Worm (Caenorhabditis elegans) whole organism, midembryonic: ENCODE measurements around the gene gmeb-2.

Source experiments
- cog-1 ChIP-seq: sonication (generic microtip); optimal IDR thresholded peaks from 2 replicates; lab custom pipeline; 2016; ENCODE audit warnings: missing genetic modification characterization, missing compliant biosample characterization
- flt-1 ChIP-seq: fragments of 200-800 bp; sonication (Bioruptor generic); IDR thresholded peaks from 2 replicates; pipeline ENCODE4 v1.3.6; 2022; ENCODE audit warnings: missing genetic modification characterization, missing compliant biosample characterization
- klf-2 ChIP-seq: fragments of 200-800 bp; sonication (Bioruptor generic); conservative IDR thresholded peaks from 2 replicates; pipeline ENCODE4 v1.3.6; 2022; ENCODE audit warnings: missing genetic modification reagents, missing genetic modification characterization, missing compliant biosample characterization
- med-1 ChIP-seq: sonication (generic microtip); optimal IDR thresholded peaks from 2 replicates; lab custom pipeline; 2017; ENCODE audit warnings: missing genetic modification characterization, mild to moderate bottlenecking, missing compliant biosample characterization, antibody characterized with exemption, missing genetic modification reagents; ENCODE audit not compliant: insufficient read depth
- ref-1 ChIP-seq: fragments of 200-800 bp; sonication (Bioruptor generic); conservative IDR thresholded peaks from 2 replicates; pipeline ENCODE4 v1.3.6; 2022; ENCODE audit warnings: missing genetic modification reagents, missing genetic modification characterization, missing compliant biosample characterization
- ztf-23 ChIP-seq: fragments of 200-800 bp; sonication (Bioruptor generic); IDR thresholded peaks from 2 replicates; pipeline ENCODE4 v1.3.6; 2022; ENCODE audit warnings: missing genetic modification reagents, missing genetic modification characterization, missing compliant biosample characterization
- ztf-29 ChIP-seq: fragments of 200-800 bp; sonication (Bioruptor generic); IDR thresholded peaks from 2 replicates; pipeline ENCODE4 v1.3.6; 2022; ENCODE audit warnings: missing genetic modification reagents, missing genetic modification characterization, missing compliant biosample characterization

DNA sequence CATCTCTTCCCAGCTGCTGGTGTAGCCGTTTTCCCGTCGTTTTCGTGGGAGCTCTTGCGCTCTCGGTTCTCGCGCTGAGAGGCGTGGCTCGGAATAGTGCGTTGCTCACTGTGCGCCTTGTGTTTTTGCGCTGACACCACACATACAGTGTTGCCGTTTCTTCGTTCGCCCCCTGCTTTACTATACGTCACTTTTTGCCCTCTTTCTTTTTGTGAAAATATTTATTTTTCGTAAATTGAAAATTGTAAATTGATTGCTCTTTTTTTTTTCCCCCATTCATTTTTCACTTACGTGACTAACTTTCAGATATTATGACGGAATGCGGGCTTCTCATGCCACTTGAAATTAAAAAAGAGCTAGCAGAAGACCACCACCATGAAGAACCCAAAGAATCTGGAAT lies at the start of gene gmeb-2:
- TF ChIP-seq ref-1 (GFP tag; lab: Robert Waterston, UW) = no peak
- no peak for TF ChIP-seq flt-1 (GFP tag; lab: Robert Waterston, UW)
- no peak for TF ChIP-seq med-1 (GFP tag; lab: Kevin White, UChicago)
- TF ChIP-seq ztf-29 = no peak
- no peak for TF ChIP-seq ztf-23 (GFP tag; lab: Robert Waterston, UW)
- TF ChIP-seq cog-1 = no peak
- TF ChIP-seq klf-2 (GFP tag; lab: Robert Waterston, UW) = no peak
